Fruit fly (Drosophila melanogaster): Measurements from ENCODE around the gene CG32633.

CG32633 gene

dm6 chrX:13561371-13561770, at the start of gene CG32633:
Gene CG32633 (plus strand): TSS chrX:13561671.
- no peak for TF ChIP-seq CG17801 (GFP tag; optimal IDR thresholded peaks at IDR 0.05; ENCODE audit: partially characterized antibody)

dm6 chrX:13527706-13528105, 33.8 kb upstream of the CG32633 start, which contains the start of gene CG15754:
Gene CG15754 (plus strand): TSS chrX:13528006.
- TF ChIP-seq CG17801 (GFP tag; optimal IDR thresholded peaks at IDR 0.05; ENCODE audit: partially characterized antibody) = no peak

- no peak for TF ChIP-seq CG17801 (GFP tag; optimal IDR thresholded peaks at IDR 0.05; ENCODE audit: partially characterized antibody)
Measured at dm6 chrX:13529673-13530072, 31.8 kb upstream of the CG32633 start.

dm6 chrX:13530199-13530788, 31.2 kb upstream of the CG32633 start, which contains the start of gene CG44428:
Gene CG44428 (minus strand): TSS chrX:13530249.
- no peak for TF ChIP-seq CG17801 (GFP tag; optimal IDR thresholded peaks at IDR 0.05; ENCODE audit: partially characterized antibody)

dm6 chrX:13534100-13534499, 27.4 kb upstream of the CG32633 start, which contains the start of gene CG15756:
Gene CG15756 (plus strand): TSS chrX:13534400.
- TF ChIP-seq CG17801 (GFP tag; optimal IDR thresholded peaks at IDR 0.05; ENCODE audit: partially characterized antibody) = no peak

dm6 chrX:13536776-13537175, 24.7 kb upstream of the CG32633 start:
- TF ChIP-seq CG17801 (GFP tag; optimal IDR thresholded peaks at IDR 0.05; ENCODE audit: partially characterized antibody) = no peak

- no peak for TF ChIP-seq CG17801 (GFP tag; optimal IDR thresholded peaks at IDR 0.05; ENCODE audit: partially characterized antibody)
Measured at dm6 chrX:13539448-13539847, 22.0 kb upstream of the CG32633 start.

- no peak for TF ChIP-seq CG17801 (GFP tag; optimal IDR thresholded peaks at IDR 0.05; ENCODE audit: partially characterized antibody)
Measured at dm6 chrX:13540920-13541605, 20.4 kb upstream of the CG32633 start.

dm6 chrX:13542084-13542483, 19.4 kb upstream of the CG32633 start:
- no peak for TF ChIP-seq CG17801 (GFP tag; optimal IDR thresholded peaks at IDR 0.05; ENCODE audit: partially characterized antibody)

- TF ChIP-seq CG17801 (GFP tag; optimal IDR thresholded peaks at IDR 0.05; ENCODE audit: partially characterized antibody) = no peak
Measured at dm6 chrX:13543343-13543742, 18.1 kb upstream of the CG32633 start, which contains the start of gene Cpr12A. Gene Cpr12A (plus strand): TSS chrX:13543643.

- no peak for TF ChIP-seq CG17801 (GFP tag; optimal IDR thresholded peaks at IDR 0.05; ENCODE audit: partially characterized antibody)
Measured at dm6 chrX:13555700-13556099, 5.8 kb upstream of the CG32633 start, which contains the start of gene CG11816. Gene CG11816 (minus strand): TSS chrX:13555800.

- no peak for TF ChIP-seq CG17801 (GFP tag; optimal IDR thresholded peaks at IDR 0.05; ENCODE audit: partially characterized antibody)
Measured at dm6 chrX:13556172-13556571, 5.3 kb upstream of the CG32633 start, which contains the start of gene CG32631. Gene CG32631 (plus strand): TSS chrX:13556472.

- TF ChIP-seq CG17801 (GFP tag; optimal IDR thresholded peaks at IDR 0.05; ENCODE audit: partially characterized antibody) = no peak
Measured at dm6 chrX:13563042-13563441, 1.6 kb downstream of the CG32633 start.

dm6 chrX:13563483-13564443, 2.3 kb downstream of the CG32633 start, which contains the start of the genes CG46311 and Tpst:
Gene CG46311 (plus strand): TSS chrX:13563823.
Gene Tpst (plus strand): TSS chrX:13563823.
- peak; percentile 31 for TF ChIP-seq CG17801 (GFP tag; optimal IDR thresholded peaks at IDR 0.05; ENCODE audit: partially characterized antibody)

Measured in ovary, adult (tissue).